Worm (Caenorhabditis elegans) whole organism, late embryonic: ENCODE results near the gene nnt-1.

Experiments
- C38D4.7 ChIP-seq: fragments of 200-800 bp; sonication (Bioruptor generic); optimal IDR thresholded peaks from 2 replicates; lab custom pipeline; 2018; ENCODE audit warnings: mild to moderate bottlenecking, missing genetic modification characterization, moderate library complexity, missing compliant biosample characterization
- F13H6.1 ChIP-seq: sonication (generic microtip); optimal IDR thresholded peaks from 2 replicates; lab custom pipeline; 2016; ENCODE audit warnings: missing genetic modification characterization, missing compliant biosample characterization
- K02D7.2 ChIP-seq: sonication (generic microtip); optimal IDR thresholded peaks from 2 replicates; lab custom pipeline; 2017; ENCODE audit warnings: mild to moderate bottlenecking, missing genetic modification characterization, missing compliant biosample characterization
- T23F11.4 ChIP-seq: fragments of 200-800 bp; sonication (Bioruptor generic); optimal IDR thresholded peaks from 2 replicates; lab custom pipeline; 2018; ENCODE audit warnings: mild to moderate bottlenecking, missing genetic modification characterization, missing compliant biosample characterization
- Y22D7AL.16 ChIP-seq: sonication (generic microtip); optimal IDR thresholded peaks from 2 replicates; lab custom pipeline; 2016; ENCODE audit warnings: missing genetic modification characterization, missing compliant biosample characterization
- ahr-1 ChIP-seq: sonication (generic microtip); optimal IDR thresholded peaks from 2 replicates; lab custom pipeline; 2016; ENCODE audit warnings: missing genetic modification characterization, missing compliant biosample characterization
- ceh-14 ChIP-seq: sonication (generic microtip); optimal IDR thresholded peaks from 2 replicates; lab custom pipeline; 2016; ENCODE audit warnings: missing genotype, missing genetic modification characterization, missing compliant biosample characterization
- ceh-18 ChIP-seq: sonication (generic microtip); optimal IDR thresholded peaks from 2 replicates; lab custom pipeline; 2016; ENCODE audit warnings: missing genetic modification characterization, missing compliant biosample characterization
- ceh-19 ChIP-seq: fragments of 200-800 bp; sonication (Bioruptor generic); optimal IDR thresholded peaks from 2 replicates; lab custom pipeline; 2018; ENCODE audit warnings: mild to moderate bottlenecking, missing genetic modification characterization, missing compliant biosample characterization
- ceh-2 ChIP-seq: sonication (generic microtip); optimal IDR thresholded peaks from 2 replicates; lab custom pipeline; 2016; ENCODE audit warnings: missing genotype, missing genetic modification characterization, missing compliant biosample characterization
- ceh-24 ChIP-seq: sonication (generic microtip); optimal IDR thresholded peaks from 2 replicates; lab custom pipeline; 2016; ENCODE audit warnings: mild to moderate bottlenecking, missing genetic modification characterization, missing compliant biosample characterization
- ceh-30 ChIP-seq: fragments of 150-350 bp; optimal IDR thresholded peaks from 2 replicates; lab custom pipeline; 2014; ENCODE audit warnings: missing biosample characterization, missing genetic modification characterization
- ceh-31 ChIP-seq: sonication (generic microtip); optimal IDR thresholded peaks from 2 replicates; lab custom pipeline; 2016; ENCODE audit warnings: missing genetic modification characterization, missing compliant biosample characterization
- ceh-34 ChIP-seq: sonication (generic microtip); optimal IDR thresholded peaks from 2 replicates; lab custom pipeline; 2016; ENCODE audit warnings: mild to moderate bottlenecking, missing genetic modification characterization, missing compliant biosample characterization
- ceh-45 ChIP-seq: fragments of 200-800 bp; sonication (Bioruptor generic); IDR thresholded peaks from 2 replicates; pipeline ENCODE4 v1.3.6; 2022; ENCODE audit warnings: missing genetic modification reagents, missing genetic modification characterization, missing compliant biosample characterization
- ceh-48 ChIP-seq: sonication (generic microtip); optimal IDR thresholded peaks from 2 replicates; lab custom pipeline; 2016; ENCODE audit warnings: missing genetic modification characterization, inconsistent platforms, missing compliant biosample characterization
- ceh-6 ChIP-seq: fragments of 200-800 bp; sonication (Bioruptor generic); optimal IDR thresholded peaks from 2 replicates; lab custom pipeline; 2018; ENCODE audit warnings: mild to moderate bottlenecking, missing genetic modification characterization, missing compliant biosample characterization
- dmd-4 ChIP-seq: sonication (generic microtip); optimal IDR thresholded peaks from 2 replicates; lab custom pipeline; 2016; ENCODE audit warnings: borderline replicate concordance, missing genetic modification characterization, missing compliant biosample characterization
- ets-4 ChIP-seq: sonication (generic microtip); optimal IDR thresholded peaks from 2 replicates; lab custom pipeline; 2016; ENCODE audit warnings: missing genetic modification characterization, missing compliant biosample characterization
- eyg-1 ChIP-seq: sonication (generic microtip); optimal IDR thresholded peaks from 2 replicates; lab custom pipeline; 2016; ENCODE audit warnings: missing genotype, missing genetic modification characterization, missing compliant biosample characterization
- fax-1 ChIP-seq: sonication (generic microtip); optimal IDR thresholded peaks from 2 replicates; lab custom pipeline; 2016; ENCODE audit warnings: missing genotype, missing genetic modification characterization, missing compliant biosample characterization
- fkh-6 ChIP-seq: sonication (generic microtip); optimal IDR thresholded peaks from 2 replicates; lab custom pipeline; 2016; ENCODE audit warnings: missing genetic modification characterization, missing compliant biosample characterization
- gmeb-2 ChIP-seq: sonication (generic microtip); optimal IDR thresholded peaks from 2 replicates; lab custom pipeline; 2016; ENCODE audit warnings: missing genetic modification characterization, inconsistent platforms, missing compliant biosample characterization
- hlh-15 ChIP-seq: sonication (generic microtip); optimal IDR thresholded peaks from 2 replicates; lab custom pipeline; 2016; ENCODE audit warnings: missing genetic modification characterization, missing compliant biosample characterization
- hlh-6 ChIP-seq: sonication (generic microtip); optimal IDR thresholded peaks from 2 replicates; lab custom pipeline; 2016; ENCODE audit warnings: missing genotype, missing genetic modification characterization, missing compliant biosample characterization
- hlh-8 ChIP-seq: sonication (generic microtip); optimal IDR thresholded peaks from 2 replicates; lab custom pipeline; 2016; ENCODE audit warnings: missing genotype, missing genetic modification characterization, missing compliant biosample characterization
- lim-6 ChIP-seq: sonication (generic microtip); optimal IDR thresholded peaks from 2 replicates; lab custom pipeline; 2016; ENCODE audit warnings: missing genetic modification characterization, missing compliant biosample characterization
- mec-3 ChIP-seq: sonication (generic microtip); optimal IDR thresholded peaks from 2 replicates; lab custom pipeline; 2016; ENCODE audit warnings: borderline replicate concordance, missing genetic modification characterization, missing compliant biosample characterization
- nfya-1 ChIP-seq: sonication (generic microtip); optimal IDR thresholded peaks from 2 replicates; lab custom pipeline; 2017; ENCODE audit warnings: missing genetic modification characterization, mild to moderate bottlenecking, missing compliant biosample characterization, antibody characterized with exemption, moderate library complexity
- npax-4 ChIP-seq: sonication (generic microtip); optimal IDR thresholded peaks from 2 replicates; lab custom pipeline; 2016; ENCODE audit warnings: missing genetic modification characterization, missing compliant biosample characterization
- odd-2 ChIP-seq: sonication (generic microtip); optimal IDR thresholded peaks from 2 replicates; lab custom pipeline; 2017; ENCODE audit warnings: antibody characterized with exemption, mild to moderate bottlenecking, missing genetic modification characterization, missing compliant biosample characterization
- pax-1 ChIP-seq: fragments of 150-350 bp; optimal IDR thresholded peaks from 2 replicates; lab custom pipeline; 2014; ENCODE audit warnings: missing biosample characterization, missing genetic modification characterization
- pha-2 ChIP-seq: sonication (generic microtip); optimal IDR thresholded peaks from 2 replicates; lab custom pipeline; 2017; ENCODE audit warnings: mild to moderate bottlenecking, missing genetic modification characterization, missing compliant biosample characterization
- pha-4 ChIP-seq: fragments of 150-350 bp; optimal IDR thresholded peaks from 2 replicates; lab custom pipeline; 2018; ENCODE audit warnings: missing biosample characterization, missing genetic modification reagents, missing genetic modification characterization
- pqm-1 ChIP-seq: sonication (generic microtip); optimal IDR thresholded peaks from 2 replicates; lab custom pipeline; 2016; ENCODE audit warnings: missing genetic modification characterization, missing compliant biosample characterization
- rnt-1 ChIP-seq: sonication (generic microtip); optimal IDR thresholded peaks from 2 replicates; lab custom pipeline; 2016; ENCODE audit warnings: missing genetic modification characterization, missing compliant biosample characterization
- sdc-2 ChIP-seq: sonication (generic microtip); optimal IDR thresholded peaks from 2 replicates; lab custom pipeline; 2016; ENCODE audit warnings: missing genotype, missing genetic modification characterization, missing compliant biosample characterization
- sox-4 ChIP-seq: sonication (generic microtip); optimal IDR thresholded peaks from 2 replicates; lab custom pipeline; 2017; ENCODE audit warnings: mild to moderate bottlenecking, missing genetic modification characterization, inconsistent platforms, missing compliant biosample characterization
- tbx-2 ChIP-seq: sonication (generic microtip); optimal IDR thresholded peaks from 2 replicates; lab custom pipeline; 2016; ENCODE audit warnings: missing genetic modification characterization, missing compliant biosample characterization
- tbx-7 ChIP-seq: sonication (generic microtip); optimal IDR thresholded peaks from 2 replicates; lab custom pipeline; 2016; ENCODE audit warnings: missing genotype, missing genetic modification characterization, missing compliant biosample characterization
- ttx-3 ChIP-seq: sonication (generic microtip); optimal IDR thresholded peaks from 2 replicates; lab custom pipeline; 2016; ENCODE audit warnings: missing genetic modification reagents, missing genetic modification characterization, missing compliant biosample characterization
- unc-42 ChIP-seq: sonication (generic microtip); optimal IDR thresholded peaks from 2 replicates; lab custom pipeline; 2016; ENCODE audit warnings: missing genotype, missing genetic modification characterization, missing compliant biosample characterization
- unc-86 ChIP-seq: sonication (generic microtip); optimal IDR thresholded peaks from 2 replicates; lab custom pipeline; 2016; ENCODE audit warnings: missing genetic modification characterization, missing compliant biosample characterization
- zip-5 ChIP-seq: sonication (generic microtip); optimal IDR thresholded peaks from 2 replicates; lab custom pipeline; 2016; ENCODE audit warnings: missing genetic modification characterization, missing compliant biosample characterization
- ztf-16 ChIP-seq: sonication (generic microtip); optimal IDR thresholded peaks from 2 replicates; lab custom pipeline; 2017; ENCODE audit warnings: missing genetic modification characterization, missing compliant biosample characterization

nnt-1 gene

ce11 chrX:6091967-6092366 is 30.1 kb upstream of the nnt-1 start, which contains the start of gene hsp-3 (continued):
- TF ChIP-seq ceh-18 (tag; lab: Kevin White, UChicago), result peak; percentile 79
- TF ChIP-seq ceh-14 (tag; lab: Kevin White, UChicago), result peak; percentile 67
- no peak for TF ChIP-seq zip-5
- no peak for TF ChIP-seq mec-3 (tag; lab: Kevin White, UChicago)
- TF ChIP-seq hlh-6 (tag; lab: Kevin White, UChicago), result peak; percentile 12
- TF ChIP-seq ztf-16 (tag; lab: Kevin White, UChicago), result peak; percentile 69
- TF ChIP-seq pqm-1 (tag; lab: Kevin White, UChicago), result peak; percentile 88
- TF ChIP-seq fkh-6 (tag; lab: Kevin White, UChicago), result no peak
- TF ChIP-seq eyg-1, result peak; percentile 67
- no peak for TF ChIP-seq hlh-15 (tag; lab: Kevin White, UChicago)
- TF ChIP-seq pha-4 (tag; lab: Kevin White, UChicago), result no peak
- no peak for TF ChIP-seq ceh-48
- no peak for TF ChIP-seq npax-4
- peak; percentile 86 for TF ChIP-seq sdc-2
- TF ChIP-seq ahr-1 (tag; lab: Kevin White, UChicago), result peak; percentile 21
- TF ChIP-seq ttx-3 (tag; lab: Kevin White, UChicago), result no peak
- peak; percentile 59 for TF ChIP-seq ceh-30 (tag; lab: Kevin White, UChicago)
- no peak for TF ChIP-seq C38D4.7 (GFP tag; lab: Kevin White, UChicago)
- TF ChIP-seq tbx-7 (tag; lab: Kevin White, UChicago), result peak; percentile 66
- TF ChIP-seq nfya-1 (tag; lab: Kevin White, UChicago), result peak; percentile 100
- peak; percentile 10 for TF ChIP-seq pax-1 (tag; lab: Kevin White, UChicago)
- TF ChIP-seq fax-1, result peak; percentile 54
- no peak for TF ChIP-seq ceh-45
- no peak for TF ChIP-seq ceh-24 (tag; lab: Kevin White, UChicago)
- TF ChIP-seq unc-86, result peak; percentile 1
- peak; percentile 90 for TF ChIP-seq ceh-31 (tag; lab: Kevin White, UChicago)
- TF ChIP-seq ets-4 (tag; lab: Kevin White, UChicago), result peak; percentile 84
- TF ChIP-seq dmd-4 (tag; lab: Kevin White, UChicago), result no peak
- TF ChIP-seq hlh-8 (tag; lab: Kevin White, UChicago), result peak; percentile 54
- TF ChIP-seq gmeb-2, result no peak
- TF ChIP-seq ceh-34 (tag; lab: Kevin White, UChicago), result peak; percentile 95
- peak; percentile 63 for TF ChIP-seq F13H6.1 (tag; lab: Kevin White, UChicago)
- TF ChIP-seq ceh-2 (tag; lab: Kevin White, UChicago), result peak; percentile 47
- TF ChIP-seq ceh-6 (GFP tag; lab: Kevin White, UChicago), result peak; percentile 4
- TF ChIP-seq rnt-1 (tag; lab: Kevin White, UChicago), result peak; percentile 75
- no peak for TF ChIP-seq Y22D7AL.16 (tag; lab: Kevin White, UChicago)
- no peak for TF ChIP-seq sox-4 (tag; lab: Kevin White, UChicago)
- TF ChIP-seq tbx-2 (tag; lab: Kevin White, UChicago), result peak; percentile 94
- peak; percentile 50 for TF ChIP-seq ceh-19 (GFP tag; lab: Kevin White, UChicago)
- no peak for TF ChIP-seq pha-2 (tag; lab: Kevin White, UChicago)
- peak; percentile 40 for TF ChIP-seq lim-6
- no peak for TF ChIP-seq K02D7.2 (tag; lab: Kevin White, UChicago)
- TF ChIP-seq unc-42, result peak; percentile 79
- TF ChIP-seq T23F11.4 (GFP tag; lab: Kevin White, UChicago), result peak; percentile 86
- no peak for TF ChIP-seq odd-2 (tag; lab: Kevin White, UChicago)
